Fruit fly (Drosophila melanogaster): ENCODE results near the gene TfIIEalpha.

Gene TfIIEalpha

DNA sequence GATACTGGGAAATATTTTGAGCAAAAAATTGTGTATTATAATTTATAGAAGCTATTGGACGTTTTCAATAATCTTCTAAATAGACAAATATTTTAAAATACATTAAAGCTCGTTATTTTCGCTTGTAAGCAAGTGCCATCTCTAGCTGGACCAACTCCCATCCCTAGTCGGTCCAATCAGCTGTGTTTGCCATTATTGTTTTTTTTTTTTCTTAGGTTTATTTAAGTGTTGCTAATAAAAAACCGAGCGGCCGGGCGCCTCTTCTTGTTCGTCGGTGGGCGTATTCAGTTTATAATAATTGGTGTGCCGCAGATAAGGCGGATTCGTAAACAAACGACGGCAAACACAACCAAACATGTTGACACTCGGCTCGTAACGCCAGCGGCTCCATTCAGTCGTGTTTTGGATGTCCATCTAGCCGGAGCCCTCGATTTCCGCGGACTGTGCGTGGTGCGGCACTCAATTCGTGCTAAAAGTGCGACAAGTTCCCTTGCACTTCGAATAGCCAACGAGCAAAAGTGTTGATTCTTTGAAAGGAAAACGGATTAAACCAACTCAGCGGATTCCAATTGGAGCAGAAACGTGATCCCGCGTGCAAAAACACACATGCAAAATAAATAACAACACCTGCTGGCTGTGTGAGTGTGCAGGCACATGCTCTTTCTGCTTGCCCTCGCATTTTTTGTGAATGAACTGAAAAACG, 2.1 kb downstream of the TfIIEalpha start, which contains the start of gene Sugb (continued):
- TF ChIP-seq Mad (GFP tag; optimal IDR thresholded peaks at IDR 0.05) = peak; percentile 67
- no peak for TF ChIP-seq nerfin-1 (tag; optimal IDR thresholded peaks at IDR 0.05)
- no peak for TF ChIP-seq tll (GFP tag; optimal IDR thresholded peaks at IDR 0.05)
- peak; percentile 65 for TF ChIP-seq CG7786 (GFP tag; optimal IDR thresholded peaks at IDR 0.05)
- TF ChIP-seq CG1529 (GFP tag; optimal IDR thresholded peaks at IDR 0.05) = no peak
- no peak for TF ChIP-seq CG3065 (GFP tag; optimal IDR thresholded peaks at IDR 0.05)
- TF ChIP-seq CG2678 (tag; optimal IDR thresholded peaks at IDR 0.05) = peak; percentile 68
- no peak for TF ChIP-seq CG4360 (GFP tag; IDR thresholded peaks at IDR 0.05)
- peak; percentile 9 for TF ChIP-seq CG2202 (tag; optimal IDR thresholded peaks at IDR 0.05)
- no peak for TF ChIP-seq CG8281 (tag; optimal IDR thresholded peaks at IDR 0.05)
- no peak for TF ChIP-seq emc (GFP tag; optimal IDR thresholded peaks at IDR 0.05)
- TF ChIP-seq twi (tag; optimal IDR thresholded peaks at IDR 0.05) = no peak
- TF ChIP-seq HHEX (GFP tag; optimal IDR thresholded peaks at IDR 0.05) = peak; percentile 9
- peak; percentile 14 for TF ChIP-seq CG15011 (GFP tag; optimal IDR thresholded peaks at IDR 0.05)
- peak; percentile 38 for TF ChIP-seq CG2116 (GFP tag; optimal IDR thresholded peaks at IDR 0.05)
- TF ChIP-seq CG11085 (GFP tag; IDR thresholded peaks at IDR 0.05) = peak; percentile 14; the same call in 1 of the 2 replicates
- TF ChIP-seq CG14667 (GFP tag; IDR thresholded peaks at IDR 0.05) = no peak
- peak; percentile 69 for TF ChIP-seq CHES-1-like (GFP tag; optimal IDR thresholded peaks at IDR 0.05)
- TF ChIP-seq CG7357 (GFP tag; IDR thresholded peaks at IDR 0.05) = no peak; the same call in 2 of the 3 replicates
- TF ChIP-seq Lpt (GFP tag; optimal IDR thresholded peaks at IDR 0.05) = no peak
- TF ChIP-seq yki (optimal IDR thresholded peaks at IDR 0.05) = no peak
- no peak for TF ChIP-seq Max (GFP tag; optimal IDR thresholded peaks at IDR 0.05)
- TF ChIP-seq CG1233 (GFP tag; optimal IDR thresholded peaks at IDR 0.05) = peak; percentile 59
- peak; percentile 7 for TF ChIP-seq CG16863 (GFP tag; optimal IDR thresholded peaks at IDR 0.05)
- peak; percentile 63 for TF ChIP-seq rib (GFP tag; IDR thresholded peaks at IDR 0.05)
- peak; percentile 63 for TF ChIP-seq HmgZ (tag; optimal IDR thresholded peaks at IDR 0.05)
- peak; percentile 46 for TF ChIP-seq Dip3 (GFP tag; optimal IDR thresholded peaks at IDR 0.05)
- TF ChIP-seq CG10565 (GFP tag; optimal IDR thresholded peaks at IDR 0.05) = no peak
- TF ChIP-seq stc (GFP tag; IDR thresholded peaks at IDR 0.05) = no peak; the same call in 1 of the 2 replicates
- peak; percentile 59 for TF ChIP-seq NfI (GFP tag; optimal IDR thresholded peaks at IDR 0.05)
- TF ChIP-seq CG33557 (GFP tag; optimal IDR thresholded peaks at IDR 0.05) = peak; percentile 4
- 0 out of 3 replicates have a peak, but pooled peaks have one; percentile 20 for TF ChIP-seq ken (GFP tag; IDR thresholded peaks at IDR 0.05)
- TF ChIP-seq CG12236 (GFP tag; optimal IDR thresholded peaks at IDR 0.05) = no peak
- peak; percentile 21 for TF ChIP-seq ewg (GFP tag; optimal IDR thresholded peaks at IDR 0.05)
- TF ChIP-seq Tbp (GFP tag; optimal IDR thresholded peaks at IDR 0.05) = no peak
- no peak for TF ChIP-seq kah (GFP tag; optimal IDR thresholded peaks at IDR 0.05)
- no peak for TF ChIP-seq B-H1 (GFP tag; IDR thresholded peaks at IDR 0.05)
- no peak for TF ChIP-seq eyg (GFP tag; optimal IDR thresholded peaks at IDR 0.05)
- peak; percentile 47 for TF ChIP-seq pb (GFP tag; optimal IDR thresholded peaks at IDR 0.05)
- no peak for TF ChIP-seq Fer2 (tag; optimal IDR thresholded peaks at IDR 0.05)
- TF ChIP-seq stwl (tag; optimal IDR thresholded peaks at IDR 0.05) = no peak
- peak; percentile 83 for TF ChIP-seq CG13624 (GFP tag; optimal IDR thresholded peaks at IDR 0.05)
- TF ChIP-seq pho (GFP tag; optimal IDR thresholded peaks at IDR 0.05) = peak; percentile 76
- peak; percentile 52 to 57 for TF ChIP-seq Hr51 (GFP tag; optimal IDR thresholded peaks at IDR 0.05)
- TF ChIP-seq chinmo (GFP tag; IDR thresholded peaks at IDR 0.05; ENCODE audit: partially characterized antibody) = 0 out of 4 replicates have a peak, but pooled peaks have one; percentile 62
- no peak for TF ChIP-seq tna (GFP tag; IDR thresholded peaks at IDR 0.05; ENCODE audit: partially characterized antibody)

Measured in whole organism, embryonic.